Fruit fly (Drosophila melanogaster): ENCODE data around the gene CG3308.

CG3308 gene

dm6 chr3R:21269923-21270322, 3.7 kb downstream of the CG3308 start, which contains the start of the genes AP-2sigma and Idi (continued):
- TF ChIP-seq Opbp (GFP tag; IDR thresholded peaks at IDR 0.05; ENCODE audit: partially characterized antibody), result 0 out of 3 replicates have a peak, but pooled peaks have one; percentile 45
- TF ChIP-seq CG30403 (GFP tag; optimal IDR thresholded peaks at IDR 0.05), result peak; percentile 30
- TF ChIP-seq insv (GFP tag; optimal IDR thresholded peaks at IDR 0.05), result no peak
- peak; percentile 63 for TF ChIP-seq CHES-1-like (GFP tag; optimal IDR thresholded peaks at IDR 0.05)
- no peak for TF ChIP-seq C15 (GFP tag; IDR thresholded peaks at IDR 0.05)
- no peak for TF ChIP-seq Hr3 (GFP tag; optimal IDR thresholded peaks at IDR 0.05)
- no peak for TF ChIP-seq CG11085 (GFP tag; IDR thresholded peaks at IDR 0.05)
- TF ChIP-seq amos (GFP tag; IDR thresholded peaks at IDR 0.05; ENCODE audit: partially characterized antibody), result peak; percentile 42; the same call in 1 of the 2 replicates
- TF ChIP-seq wor (GFP tag; IDR thresholded peaks at IDR 0.05), result no peak
- peak; percentile 26 for TF ChIP-seq Antp (GFP tag; optimal IDR thresholded peaks at IDR 0.05)
- peak; percentile 22 for TF ChIP-seq grau (tag; optimal IDR thresholded peaks at IDR 0.05)
- TF ChIP-seq fu2 (GFP tag; optimal IDR thresholded peaks at IDR 0.05), result peak; percentile 4
- TF ChIP-seq Side (GFP tag; optimal IDR thresholded peaks at IDR 0.05), result no peak
- TF ChIP-seq Hr78 (GFP tag; optimal IDR thresholded peaks at IDR 0.05), result no peak
- TF ChIP-seq Dek (tag; optimal IDR thresholded peaks at IDR 0.05), result no peak
- TF ChIP-seq CG10979 (tag; optimal IDR thresholded peaks at IDR 0.05), result peak; percentile 15
- TF ChIP-seq CG14965 (GFP tag; optimal IDR thresholded peaks at IDR 0.05; ENCODE audit: borderline replicate concordance), result no peak
- no peak for TF ChIP-seq CG11723 (GFP tag; optimal IDR thresholded peaks at IDR 0.05)
- TF ChIP-seq jing (GFP tag; optimal IDR thresholded peaks at IDR 0.05), result no peak
- TF ChIP-seq eve (GFP tag; optimal IDR thresholded peaks at IDR 0.05), result no peak
- TF ChIP-seq D19B (GFP tag; optimal IDR thresholded peaks at IDR 0.05), result no peak
- peak; percentile 70; the same call in 2 of the 3 replicates for TF ChIP-seq CG34422 (GFP tag; IDR thresholded peaks at IDR 0.05)
- TF ChIP-seq D19A (tag; optimal IDR thresholded peaks at IDR 0.05), result no peak
- no peak for TF ChIP-seq nau (GFP tag; optimal IDR thresholded peaks at IDR 0.05)
- TF ChIP-seq dm (GFP tag; optimal IDR thresholded peaks at IDR 0.05), result no peak
- peak; percentile 83 for TF ChIP-seq MESR4 (GFP tag; optimal IDR thresholded peaks at IDR 0.05)
- TF ChIP-seq Hey (tag; optimal IDR thresholded peaks at IDR 0.05), result no peak
- TF ChIP-seq CG10431 (GFP tag; optimal IDR thresholded peaks at IDR 0.05), result peak; percentile 35
- no peak for TF ChIP-seq Stat92E (GFP tag; optimal IDR thresholded peaks at IDR 0.05)
- no peak for TF ChIP-seq pnt (GFP tag; optimal IDR thresholded peaks at IDR 0.05)
- TF ChIP-seq Fer1 (GFP tag; optimal IDR thresholded peaks at IDR 0.05), result peak; percentile 3
- TF ChIP-seq unc-4 (GFP tag; IDR thresholded peaks at IDR 0.05; ENCODE audit: partially characterized antibody), result no peak
- 0 out of 2 replicates have a peak, but pooled peaks have one; percentile 14 for TF ChIP-seq Scr (GFP tag; IDR thresholded peaks at IDR 0.05; ENCODE audit: partially characterized antibody)
- TF ChIP-seq CG2678 (tag; optimal IDR thresholded peaks at IDR 0.05), result peak; percentile 1
- TF ChIP-seq CG12219 (GFP tag; optimal IDR thresholded peaks at IDR 0.05), result no peak
- peak; percentile 17 for TF ChIP-seq CG10209 (GFP tag; optimal IDR thresholded peaks at IDR 0.05)
- no peak for TF ChIP-seq CG5953 (GFP tag; IDR thresholded peaks at IDR 0.05)
- TF ChIP-seq CG4360 (GFP tag; IDR thresholded peaks at IDR 0.05), result peak; percentile 36
- TF ChIP-seq B-H2 (GFP tag; optimal IDR thresholded peaks at IDR 0.05), result peak; percentile 63
- no peak for TF ChIP-seq grn (GFP tag; optimal IDR thresholded peaks at IDR 0.05)
- no peak for TF ChIP-seq Aef1 (GFP tag; IDR thresholded peaks at IDR 0.05)
- TF ChIP-seq Tbp (GFP tag; optimal IDR thresholded peaks at IDR 0.05), result no peak
- TF ChIP-seq CG12391 (tag; optimal IDR thresholded peaks at IDR 0.05), result peak; percentile 17
- peak; percentile 22 for TF ChIP-seq Sry-β (GFP tag; optimal IDR thresholded peaks at IDR 0.05)
- peak; percentile 61; the same call in 2 of the 3 replicates for TF ChIP-seq ci (GFP tag; IDR thresholded peaks at IDR 0.05)
- peak; percentile 39; the same call in 1 of the 4 replicates for TF ChIP-seq Dll (GFP tag; IDR thresholded peaks at IDR 0.05; ENCODE audit: partially characterized antibody)
- no peak for TF ChIP-seq esg (GFP tag; conservative IDR thresholded peaks at IDR 0.05)
- no peak for TF ChIP-seq CrebB (tag; optimal IDR thresholded peaks at IDR 0.05)
- no peak for TF ChIP-seq CG10959 (GFP tag; IDR thresholded peaks at IDR 0.05)
- TF ChIP-seq CG17802 (tag; optimal IDR thresholded peaks at IDR 0.05), result no peak
